Fruit fly (Drosophila melanogaster) whole organism, prepupa: ENCODE measurements around the gene hyx.
A peak's percentile ranks its signal among the peaks of the same experiment; 100 is the strongest.

ENCODE experiments used
- Blimp-1 ChIP-seq: fragments of 200-800 bp; sonication (Bioruptor generic); optimal IDR thresholded peaks from 3 replicates; lab custom pipeline; 2017; ENCODE audit warnings: missing biosample characterization, missing genetic modification characterization, mild to moderate bottlenecking, moderate library complexity, missing genetic modification reagents
- CG10631 ChIP-seq: fragments of 200-800 bp; sonication (Bioruptor generic); optimal IDR thresholded peaks from 2 replicates; lab custom pipeline; 2016; ENCODE audit warnings: missing biosample characterization, missing genetic modification characterization
- CG10669 ChIP-seq: fragments of 200-800 bp; sonication (Bioruptor generic); optimal IDR thresholded peaks from 3 replicates; lab custom pipeline; 2018; ENCODE audit warnings: missing biosample characterization, mild to moderate bottlenecking, missing genetic modification characterization, moderate library complexity
- CG11294 ChIP-seq: fragments of 200-800 bp; sonication (Bioruptor generic); IDR thresholded peaks from 2 replicates; pipeline ENCODE4 v1.3.6; 2022; ENCODE audit warnings: missing biosample characterization, missing genetic modification characterization
- CG11762 ChIP-seq: fragments of 200-800 bp; sonication (Bioruptor generic); optimal IDR thresholded peaks from 3 replicates; lab custom pipeline; 2016; ENCODE audit warnings: missing biosample characterization, missing genetic modification characterization; ENCODE audit not compliant: insufficient read depth
- CG11902 ChIP-seq: fragments of 200-800 bp; sonication (Bioruptor generic); optimal IDR thresholded peaks from 3 replicates; lab custom pipeline; 2016; ENCODE audit warnings: missing biosample characterization, missing genetic modification characterization
- CG1621 ChIP-seq: fragments of 200-800 bp; sonication (Bioruptor generic); optimal IDR thresholded peaks from 3 replicates; lab custom pipeline; 2018; ENCODE audit warnings: missing biosample characterization, mild to moderate bottlenecking, missing genetic modification characterization
- CG16779 ChIP-seq: fragments of 200-800 bp; sonication (Bioruptor generic); optimal IDR thresholded peaks from 3 replicates; lab custom pipeline; 2017; ENCODE audit warnings: missing biosample characterization, mild to moderate bottlenecking, missing genetic modification characterization
- CG3032 ChIP-seq: fragments of 200-800 bp; optimal IDR thresholded peaks from 2 replicates; lab custom pipeline; 2019; ENCODE audit warnings: missing biosample characterization, mild to moderate bottlenecking, missing genetic modification characterization, moderate library complexity
- CG31627 ChIP-seq: fragments of 200-800 bp; sonication (Bioruptor generic); optimal IDR thresholded peaks from 3 replicates; lab custom pipeline; 2016; ENCODE audit warnings: missing biosample characterization, missing genetic modification characterization
- CG32006 ChIP-seq: fragments of 200-800 bp; sonication (Bioruptor generic); optimal IDR thresholded peaks from 3 replicates; lab custom pipeline; 2017; ENCODE audit warnings: missing biosample characterization, mild to moderate bottlenecking, missing genetic modification characterization
- CG4318 ChIP-seq: fragments of 200-800 bp; sonication (Bioruptor generic); optimal IDR thresholded peaks from 3 replicates; lab custom pipeline; 2017; ENCODE audit warnings: missing biosample characterization, mild to moderate bottlenecking, missing genetic modification characterization
- CG6163 ChIP-seq: fragments of 200-800 bp; sonication (Bioruptor generic); IDR thresholded peaks from 3 replicates; pipeline ENCODE4 v1.3.6; 2022; ENCODE audit warnings: missing biosample characterization, missing genetic modification characterization
- CG6276 ChIP-seq: fragments of 200-800 bp; sonication (Bioruptor generic); optimal IDR thresholded peaks from 2 replicates; lab custom pipeline; 2017; ENCODE audit warnings: missing biosample characterization, mild to moderate bottlenecking, missing genetic modification characterization
- CG6792 ChIP-seq: fragments of 200-800 bp; sonication (Bioruptor generic); optimal IDR thresholded peaks from 3 replicates; lab custom pipeline; 2016; ENCODE audit warnings: missing biosample characterization, missing genetic modification characterization
- CG8119 ChIP-seq: fragments of 200-800 bp; sonication (Bioruptor generic); IDR thresholded peaks from 3 replicates; pipeline ENCODE4 v1.3.6; 2022; ENCODE audit warnings: missing biosample characterization, missing genetic modification characterization
- CG8632 ChIP-seq: fragments of 200-800 bp; sonication (Bioruptor generic); optimal IDR thresholded peaks from 3 replicates; lab custom pipeline; 2016; ENCODE audit warnings: missing biosample characterization, missing genetic modification characterization
- CG9139 ChIP-seq: fragments of 200-800 bp; sonication (Bioruptor generic); optimal IDR thresholded peaks from 3 replicates; lab custom pipeline; 2017; ENCODE audit warnings: missing biosample characterization, mild to moderate bottlenecking, missing genetic modification characterization
- Eip75B ChIP-seq: fragments of 200-800 bp; sonication (Bioruptor generic); optimal IDR thresholded peaks from 3 replicates; lab custom pipeline; 2016; ENCODE audit warnings: missing biosample characterization, missing genetic modification characterization
- Eip78C ChIP-seq: fragments of 200-800 bp; sonication (Bioruptor generic); peaks from one replicate; lab custom pipeline; 2016; ENCODE audit warnings: missing biosample characterization, missing genetic modification characterization
- Ets21C ChIP-seq: fragments of 200-800 bp; sonication (Bioruptor generic); optimal IDR thresholded peaks from 3 replicates; lab custom pipeline; 2016; ENCODE audit warnings: missing biosample characterization, missing genetic modification characterization
- Hr38 ChIP-seq: sonication (Bioruptor generic); optimal IDR thresholded peaks from 2 replicates; lab custom pipeline; 2016; ENCODE audit warnings: missing biosample characterization, missing genetic modification characterization
- Hr39 ChIP-seq: fragments of 200-800 bp; sonication (Bioruptor generic); optimal IDR thresholded peaks from 2 replicates; lab custom pipeline; 2016; ENCODE audit warnings: missing biosample characterization, missing genetic modification characterization
- Hr4 ChIP-seq: fragments of 200-800 bp; sonication (Bioruptor generic); optimal IDR thresholded peaks from 3 replicates; lab custom pipeline; 2016; ENCODE audit warnings: missing biosample characterization, missing genetic modification characterization
- Lpt ChIP-seq: fragments of 200-800 bp; sonication (Bioruptor generic); optimal IDR thresholded peaks from 3 replicates; lab custom pipeline; 2016; ENCODE audit warnings: missing biosample characterization, missing genetic modification characterization
- Met ChIP-seq: fragments of 200-800 bp; sonication (Bioruptor generic); optimal IDR thresholded peaks from 3 replicates; lab custom pipeline; 2016; ENCODE audit warnings: missing biosample characterization, missing genetic modification characterization
- Sox102F ChIP-seq: fragments of 200-800 bp; sonication (Bioruptor generic); optimal IDR thresholded peaks from 2 replicates; lab custom pipeline; 2016; ENCODE audit warnings: missing biosample characterization, mild to moderate bottlenecking, missing genetic modification characterization
- Sox14 ChIP-seq: fragments of 200-800 bp; sonication (Bioruptor generic); optimal IDR thresholded peaks from 3 replicates; lab custom pipeline; 2016; ENCODE audit warnings: missing biosample characterization, missing genetic modification characterization
- Sox15 ChIP-seq: fragments of 200-800 bp; sonication (Bioruptor generic); optimal IDR thresholded peaks from 3 replicates; lab custom pipeline; 2016; ENCODE audit warnings: missing biosample characterization, missing genetic modification characterization
- achi ChIP-seq: fragments of 200-800 bp; sonication (Bioruptor generic); optimal IDR thresholded peaks from 3 replicates; lab custom pipeline; 2016; ENCODE audit warnings: missing biosample characterization, missing genetic modification characterization
- acj6 ChIP-seq: fragments of 200-800 bp; sonication (Bioruptor generic); optimal IDR thresholded peaks from 3 replicates; lab custom pipeline; 2016; ENCODE audit warnings: missing biosample characterization, missing genetic modification characterization
- cyc ChIP-seq: fragments of 200-800 bp; sonication (Bioruptor generic); optimal IDR thresholded peaks from 3 replicates; lab custom pipeline; 2016; ENCODE audit warnings: missing biosample characterization, missing genetic modification characterization
- dsx ChIP-seq: fragments of 200-800 bp; optimal IDR thresholded peaks from 3 replicates; lab custom pipeline; 2019; ENCODE audit warnings: missing biosample characterization, mild to moderate bottlenecking, missing genetic modification characterization, moderate library complexity; ENCODE audit not compliant: poor library complexity, severe bottlenecking
- eg ChIP-seq: fragments of 200-800 bp; sonication (Bioruptor generic); IDR thresholded peaks from 3 replicates; pipeline ENCODE4 v1.3.6; 2022; ENCODE audit warnings: missing biosample characterization, missing genetic modification characterization
- esn ChIP-seq: fragments of 200-800 bp; sonication (Bioruptor generic); optimal IDR thresholded peaks from 2 replicates; lab custom pipeline; 2016; ENCODE audit warnings: missing biosample characterization, mild to moderate bottlenecking, missing genetic modification characterization, moderate library complexity
- fd59A ChIP-seq: fragments of 200-800 bp; sonication (Bioruptor generic); optimal IDR thresholded peaks from 2 replicates; lab custom pipeline; 2017; ENCODE audit warnings: missing biosample characterization, mild to moderate bottlenecking, missing genetic modification characterization, missing genetic modification reagents
- fd85E ChIP-seq: fragments of 200-800 bp; sonication (Bioruptor generic); optimal IDR thresholded peaks from 3 replicates; lab custom pipeline; 2016; ENCODE audit warnings: missing biosample characterization, missing genetic modification characterization
- lz ChIP-seq: fragments of 200-800 bp; sonication (Bioruptor generic); optimal IDR thresholded peaks from 3 replicates; lab custom pipeline; 2016; ENCODE audit warnings: missing biosample characterization, missing genetic modification characterization
- net ChIP-seq: fragments of 200-800 bp; sonication (Bioruptor generic); optimal IDR thresholded peaks from 3 replicates; lab custom pipeline; 2016; ENCODE audit warnings: missing biosample characterization, missing genetic modification characterization
- pdm3 ChIP-seq: fragments of 200-800 bp; sonication (Bioruptor generic); optimal IDR thresholded peaks from 3 replicates; lab custom pipeline; 2016; ENCODE audit warnings: missing biosample characterization, missing genetic modification characterization
- svp ChIP-seq: fragments of 200-800 bp; sonication (Bioruptor generic); peaks from one replicate; lab custom pipeline; 2016; ENCODE audit warnings: missing biosample characterization, missing genetic modification characterization
- topi ChIP-seq: fragments of 200-800 bp; sonication (Bioruptor generic); optimal IDR thresholded peaks from 3 replicates; lab custom pipeline; 2016; ENCODE audit warnings: missing biosample characterization, missing genetic modification characterization
- vri ChIP-seq: fragments of 200-800 bp; sonication (Bioruptor generic); optimal IDR thresholded peaks from 3 replicates; lab custom pipeline; 2016; ENCODE audit warnings: missing biosample characterization, mild to moderate bottlenecking, missing genetic modification characterization

Gene hyx

DNA sequence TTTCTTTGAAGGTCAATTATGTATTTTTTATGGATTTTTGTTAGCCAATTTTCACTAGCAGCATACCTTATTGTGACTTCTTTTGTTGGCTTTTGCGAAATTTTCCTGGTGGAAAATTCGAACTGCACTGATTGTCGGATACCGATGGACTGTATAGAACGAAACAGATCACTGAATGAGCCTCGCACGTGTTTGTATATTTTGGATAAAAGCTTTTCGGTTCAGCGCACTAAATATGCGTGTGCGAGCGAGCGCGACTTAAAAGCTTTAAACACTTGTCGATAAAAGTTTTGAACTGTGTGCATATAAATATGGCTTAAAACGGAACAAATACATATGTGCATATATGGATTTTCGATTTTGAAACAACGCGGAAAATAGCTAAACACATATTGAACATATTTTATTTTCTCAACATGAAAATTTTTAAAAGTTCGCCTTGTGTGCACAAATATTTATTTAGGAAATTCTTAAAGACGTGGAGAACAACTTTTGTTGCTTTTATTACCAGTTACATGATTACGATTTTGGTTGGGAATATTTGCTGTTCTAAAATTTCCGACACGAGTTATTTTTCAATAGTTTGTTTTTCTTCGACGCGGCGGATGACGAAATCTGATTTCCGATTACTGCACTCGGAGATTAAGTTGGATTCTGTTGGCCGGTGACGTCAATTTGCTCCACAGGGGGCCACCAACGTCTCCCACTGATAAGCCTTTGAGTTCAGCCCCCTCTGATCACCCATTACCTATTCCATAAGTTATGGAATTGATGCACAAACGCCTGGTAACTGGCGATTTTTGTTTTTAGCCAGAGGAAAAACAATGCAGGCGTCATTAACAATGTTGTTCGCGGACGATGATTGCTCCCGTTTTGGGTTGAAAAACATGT is 10.8 kb downstream of the hyx start (continued):
- no peak for TF ChIP-seq achi (GFP tag; lab: Kevin White, UChicago)
- TF ChIP-seq Hr39 (GFP tag; lab: Kevin White, UChicago): peak; percentile 1
- TF ChIP-seq fd85E (GFP tag; lab: Kevin White, UChicago): no peak
- TF ChIP-seq vri (GFP tag; lab: Kevin White, UChicago): no peak
- TF ChIP-seq eg (GFP tag; lab: Robert Waterston, UW): no peak
- no peak for TF ChIP-seq CG3032 (tag; lab: Kevin White, UChicago)
- no peak for TF ChIP-seq Sox14 (GFP tag; lab: Kevin White, UChicago)
- no peak for TF ChIP-seq lz (GFP tag; lab: Kevin White, UChicago)

DNA sequence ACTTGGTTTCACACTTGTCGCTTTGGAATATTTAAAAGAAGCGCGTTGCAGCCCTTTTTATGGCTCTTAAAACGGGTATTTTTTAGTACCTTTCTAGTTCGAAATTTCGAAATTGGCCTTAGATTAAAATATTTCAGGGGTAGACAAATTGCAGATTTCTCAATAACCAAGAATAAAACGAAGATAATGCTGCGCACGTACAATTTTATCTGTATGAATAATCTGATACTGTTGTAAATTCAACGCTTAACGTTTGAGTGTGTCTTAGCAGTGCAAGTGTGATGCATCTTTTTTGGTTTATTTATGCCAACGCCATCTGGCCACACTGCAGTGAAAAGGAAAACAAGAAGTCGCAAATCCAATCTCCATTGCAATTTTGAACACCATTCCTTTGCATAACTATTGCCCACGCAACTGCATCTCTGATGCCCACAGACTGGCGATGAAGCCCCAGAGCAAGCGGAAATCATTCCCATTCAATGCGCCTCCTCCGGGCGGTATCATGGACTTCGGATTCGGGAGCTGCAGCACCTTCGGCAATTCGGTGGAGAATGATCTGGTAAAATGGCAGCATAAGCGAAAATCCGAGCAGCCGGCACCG is 12.1 kb downstream of the hyx start, which contains the start of gene Nmdmc:
Gene Nmdmc, minus strand, starts transcription at position 37 of the 601 bp plus-strand sequence.
- TF ChIP-seq vri (GFP tag; lab: Kevin White, UChicago) (no peak), acj6 (GFP tag; lab: Kevin White, UChicago) (no peak), Blimp-1 (GFP tag; lab: Kevin White, UChicago) (peak; percentile 30), Hr4 (GFP tag; lab: Kevin White, UChicago) (no peak), Eip78C (GFP tag; lab: Kevin White, UChicago) (no peak), CG10631 (no peak), Eip75B (GFP tag; lab: Kevin White, UChicago) (no peak)
- TF ChIP-seq, all 60 proteins: peak for 1

DNA sequence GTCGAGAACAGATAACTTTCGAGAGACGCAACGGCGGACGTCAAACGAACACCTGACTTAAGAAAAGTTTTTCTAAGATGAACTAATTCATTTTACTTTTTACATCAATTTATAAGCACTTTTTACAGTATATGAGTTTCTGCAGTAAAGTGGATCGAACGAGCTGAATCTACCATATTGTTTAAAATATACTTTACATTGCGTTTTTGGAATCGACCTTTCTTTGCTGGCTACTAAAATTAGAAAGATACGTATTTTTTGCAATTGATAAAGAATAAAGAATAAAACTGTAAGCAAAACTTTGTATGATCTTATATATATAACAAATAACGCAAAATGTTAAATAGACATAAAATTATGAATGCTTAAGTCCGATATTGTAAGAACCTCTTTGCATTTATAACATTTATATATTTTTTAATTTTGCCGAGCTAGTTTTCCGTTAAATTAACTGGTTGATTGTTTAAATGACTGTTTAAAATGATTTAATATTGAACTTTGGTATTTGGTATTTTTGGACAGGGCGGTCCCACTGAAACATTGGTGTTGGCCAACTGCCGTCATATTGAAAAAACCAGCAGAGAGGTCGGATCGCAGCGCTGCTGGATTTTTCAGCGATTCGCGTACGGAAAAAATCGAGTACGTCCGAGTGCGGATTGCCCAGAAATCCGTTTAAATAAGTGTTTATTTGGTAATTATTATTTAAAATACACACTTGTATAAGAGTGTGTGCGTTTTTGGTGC is 13.5 kb downstream of the hyx start, which contains the start of gene Kdm2:
Gene Kdm2, plus strand, starts transcription at position 559 of the 744 bp plus-strand sequence.
- no peak for TF ChIP-seq Met
- TF ChIP-seq Eip78C (GFP tag; lab: Kevin White, UChicago): peak; percentile 71
- TF ChIP-seq CG11762: no peak
- TF ChIP-seq CG4318 (GFP tag; lab: Kevin White, UChicago): no peak
- no peak for TF ChIP-seq CG6276 (GFP tag; lab: Kevin White, UChicago)
- no peak for TF ChIP-seq CG6163 (GFP tag; lab: Robert Waterston, UW)
- TF ChIP-seq CG31627 (GFP tag; lab: Kevin White, UChicago): no peak
- TF ChIP-seq lz (GFP tag; lab: Kevin White, UChicago): peak; percentile 16
- peak; percentile 19 for TF ChIP-seq cyc (GFP tag; lab: Kevin White, UChicago)
- no peak for TF ChIP-seq CG10631
- no peak for TF ChIP-seq CG3032 (tag; lab: Kevin White, UChicago)
- TF ChIP-seq CG8119 (GFP tag; lab: Robert Waterston, UW): no peak
- TF ChIP-seq CG11294 (GFP tag; lab: Robert Waterston, UW): no peak
- TF ChIP-seq CG11902 (GFP tag; lab: Kevin White, UChicago): no peak
- TF ChIP-seq Sox102F (GFP tag; lab: Kevin White, UChicago): peak; percentile 34
- no peak for TF ChIP-seq acj6 (GFP tag; lab: Kevin White, UChicago)
- peak; percentile 79 for TF ChIP-seq CG1621
- TF ChIP-seq achi (GFP tag; lab: Kevin White, UChicago): no peak
- no peak for TF ChIP-seq svp
- no peak for TF ChIP-seq CG16779
- TF ChIP-seq Eip75B (GFP tag; lab: Kevin White, UChicago): peak; percentile 12
- no peak for TF ChIP-seq CG8632 (GFP tag; lab: Kevin White, UChicago)
- TF ChIP-seq Sox15: no peak
- TF ChIP-seq CG10669 (GFP tag; lab: Kevin White, UChicago): no peak
- no peak for TF ChIP-seq fd59A (GFP tag; lab: Kevin White, UChicago)
- no peak for TF ChIP-seq vri (GFP tag; lab: Kevin White, UChicago)
- peak; percentile 16 for TF ChIP-seq dsx (GFP tag; lab: Kevin White, UChicago)
- no peak for TF ChIP-seq CG6792 (GFP tag; lab: Kevin White, UChicago)
- no peak for TF ChIP-seq Ets21C (GFP tag; lab: Kevin White, UChicago)
- no peak for TF ChIP-seq Lpt (GFP tag; lab: Kevin White, UChicago)
- TF ChIP-seq pdm3 (GFP tag; lab: Kevin White, UChicago): peak; percentile 20
- TF ChIP-seq net (GFP tag; lab: Kevin White, UChicago): no peak
- TF ChIP-seq esn: peak; percentile 20
- TF ChIP-seq CG9139 (GFP tag; lab: Kevin White, UChicago): no peak
- TF ChIP-seq topi (GFP tag; lab: Kevin White, UChicago): peak; percentile 12
- TF ChIP-seq Hr38: no peak
- no peak for TF ChIP-seq CG32006
